Worm (Caenorhabditis elegans): Measurements from ENCODE around the gene srg-31.

The srg-31 gene

DNA sequence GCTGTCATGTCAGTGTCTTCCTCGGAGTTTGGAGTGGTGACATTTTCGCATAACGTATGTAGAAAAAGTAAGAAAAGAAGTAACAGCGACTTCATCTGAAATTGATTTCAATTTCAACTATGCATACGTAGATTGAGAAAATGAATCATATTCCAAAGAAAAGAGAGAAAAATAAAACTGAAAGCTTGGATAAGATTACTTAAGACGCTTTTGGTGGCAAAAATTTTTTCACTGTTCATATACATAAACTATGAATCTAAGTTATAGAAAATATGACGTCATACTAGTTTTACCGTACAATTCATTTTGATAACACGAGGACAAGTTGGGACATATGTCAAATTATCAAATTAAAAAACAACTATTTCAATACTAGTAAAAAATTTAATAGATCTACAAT, 19.5 kb downstream of the srg-31 start, which contains the start of gene lipl-6:
TSS of gene lipl-6 (minus strand) at position 101 of the 400 bp plus-strand sequence.
- no peak for TF ChIP-seq mab-5 (tag; optimal IDR thresholded peaks at IDR 0.05)
- no peak for TF ChIP-seq nhr-77 (tag; optimal IDR thresholded peaks at IDR 0.05)
- no peak for TF ChIP-seq ztf-11 (tag; optimal IDR thresholded peaks at IDR 0.05)
- no peak for TF ChIP-seq egl-27 (tag; optimal IDR thresholded peaks at IDR 0.05)
- TF ChIP-seq Y55F3AM.14 (GFP tag; optimal IDR thresholded peaks at IDR 0.05) = no peak
- TF ChIP-seq fos-1 (tag; optimal IDR thresholded peaks at IDR 0.05) = no peak
- no peak for TF ChIP-seq aly-2 (tag; optimal IDR thresholded peaks at IDR 0.05)
- TF ChIP-seq lin-39 (tag; optimal IDR thresholded peaks at IDR 0.05) = no peak
- no peak for TF ChIP-seq R02D3.7 (tag; optimal IDR thresholded peaks at IDR 0.05)
- TF ChIP-seq nhr-25 (tag; optimal IDR thresholded peaks at IDR 0.05) = no peak
- TF ChIP-seq unc-55 (GFP tag; optimal IDR thresholded peaks at IDR 0.05) = no peak
- no peak for TF ChIP-seq ceh-82 (tag; optimal IDR thresholded peaks at IDR 0.05)
- TF ChIP-seq ztf-4 (tag; optimal IDR thresholded peaks at IDR 0.05) = no peak
- no peak for TF ChIP-seq ZK546.5 (tag; optimal IDR thresholded peaks at IDR 0.05)

DNA sequence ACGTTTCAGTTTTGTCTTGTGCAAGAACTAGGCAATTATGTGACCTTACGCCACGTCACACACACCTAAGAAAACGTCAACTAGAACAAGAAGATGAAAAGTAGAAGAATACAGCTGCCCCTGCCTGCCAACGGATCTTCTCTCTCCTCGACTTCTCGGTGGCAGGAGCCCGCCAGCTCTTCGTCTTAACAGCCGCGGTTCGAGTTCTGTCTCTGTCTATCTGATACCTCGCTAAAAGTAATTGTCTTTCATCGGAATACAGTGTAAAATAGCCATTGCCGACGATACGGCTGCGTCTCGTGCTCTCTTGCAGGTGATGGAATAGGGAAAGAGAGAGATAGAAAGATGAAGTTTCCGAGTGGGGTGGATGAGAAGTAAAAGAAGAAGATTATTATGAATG, 23.4 kb downstream of the srg-31 start:
- TF ChIP-seq elt-1 (tag; optimal IDR thresholded peaks at IDR 0.05) (no peak), F13H6.1 (tag; optimal IDR thresholded peaks at IDR 0.05) (peak; percentile 44), unc-39 (tag; optimal IDR thresholded peaks at IDR 0.05) (no peak), peb-1 (tag; optimal IDR thresholded peaks at IDR 0.05) (no peak), sma-9 (GFP tag; optimal IDR thresholded peaks at IDR 0.05) (peak; percentile 36), sma-9 (tag; optimal IDR thresholded peaks at IDR 0.05) (no peak), ztf-4 (tag; optimal IDR thresholded peaks at IDR 0.05) (no peak), sem-4 (tag; optimal IDR thresholded peaks at IDR 0.05) (no peak), crh-2 (tag; optimal IDR thresholded peaks at IDR 0.05) (no peak), gmeb-1 (tag; optimal IDR thresholded peaks at IDR 0.05) (no peak), nhr-129 (tag; optimal IDR thresholded peaks at IDR 0.05) (peak; percentile 7)

DNA sequence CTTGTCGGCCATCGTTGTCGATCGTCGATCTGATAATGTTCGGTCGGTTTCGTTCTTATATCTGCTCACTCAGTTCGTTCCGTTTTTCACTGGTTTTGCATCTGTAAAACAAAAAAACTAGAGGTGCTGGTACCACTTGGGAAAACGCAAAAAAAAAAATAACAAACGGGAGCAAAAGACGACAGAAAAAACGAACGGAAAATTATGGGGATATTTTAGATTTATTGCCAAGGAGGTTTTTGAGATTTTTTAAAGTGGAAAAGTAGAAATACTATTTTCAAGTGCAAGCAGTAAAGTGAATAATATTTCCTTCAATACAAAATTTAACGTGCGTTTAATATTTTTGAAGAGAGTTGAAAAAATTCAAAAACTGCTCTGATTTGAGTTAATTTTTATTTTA, 24.8 kb downstream of the srg-31 start, which contains the start of gene unc-68:
TSS of gene unc-68 (minus strand) at position 101 of the 400 bp plus-strand sequence.
- no peak for TF ChIP-seq blmp-1 (tag; optimal IDR thresholded peaks at IDR 0.05; ENCODE audit: insufficient read depth)
- TF ChIP-seq gmeb-1 (tag; optimal IDR thresholded peaks at IDR 0.05) = no peak
- TF ChIP-seq peb-1 (tag; optimal IDR thresholded peaks at IDR 0.05) = no peak
- TF ChIP-seq nhr-23 (tag; optimal IDR thresholded peaks at IDR 0.05) = no peak
- TF ChIP-seq elt-3 (tag; optimal IDR thresholded peaks at IDR 0.05) = no peak
- no peak for TF ChIP-seq zag-1 (tag; optimal IDR thresholded peaks at IDR 0.05)
- no peak for TF ChIP-seq lin-11 (tag; optimal IDR thresholded peaks at IDR 0.05)
- no peak for TF ChIP-seq nhr-10 (tag; optimal IDR thresholded peaks at IDR 0.05)
- no peak for TF ChIP-seq Y55F3AM.14 (GFP tag; optimal IDR thresholded peaks at IDR 0.05)
- TF ChIP-seq ztf-1 (GFP tag; conservative IDR thresholded peaks at IDR 0.05) = no peak

DNA sequence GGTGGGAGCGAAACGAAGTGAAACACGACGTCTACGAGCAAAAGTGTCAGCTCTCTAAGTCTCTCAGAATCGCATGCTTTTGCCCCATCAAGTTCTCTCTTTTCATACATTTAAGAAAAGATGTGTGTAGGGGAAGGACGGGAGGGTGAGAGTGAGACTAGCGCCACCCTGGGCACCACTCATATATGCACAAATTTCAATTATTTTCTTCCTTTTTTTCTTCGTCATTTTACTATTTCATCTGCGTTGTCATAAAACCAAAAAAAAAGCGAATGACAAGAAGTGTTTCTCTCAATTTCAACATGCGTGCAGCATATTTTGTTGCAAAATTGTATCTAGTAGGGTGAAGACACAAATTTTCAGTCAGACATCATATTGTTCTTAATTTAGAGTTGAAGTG, 27.1 kb downstream of the srg-31 start:
- TF ChIP-seq nhr-10 (tag; optimal IDR thresholded peaks at IDR 0.05) (no peak), ztf-11 (tag; optimal IDR thresholded peaks at IDR 0.05) (no peak), aly-2 (tag; optimal IDR thresholded peaks at IDR 0.05) (no peak), Y55F3AM.14 (GFP tag; optimal IDR thresholded peaks at IDR 0.05) (no peak), nhr-77 (tag; optimal IDR thresholded peaks at IDR 0.05) (no peak), nhr-12 (tag; optimal IDR thresholded peaks at IDR 0.05) (no peak), mdl-1 (tag; optimal IDR thresholded peaks at IDR 0.05) (no peak), nhr-25 (tag; optimal IDR thresholded peaks at IDR 0.05) (no peak), lsy-2 (tag; optimal IDR thresholded peaks at IDR 0.05) (no peak), alr-1 (tag; optimal IDR thresholded peaks at IDR 0.05) (no peak), sma-3 (GFP tag; optimal IDR thresholded peaks at IDR 0.05) (no peak), snpc-4 (tag; optimal IDR thresholded peaks at IDR 0.05) (no peak), skn-1 (tag; optimal IDR thresholded peaks at IDR 0.05) (no peak)

DNA sequence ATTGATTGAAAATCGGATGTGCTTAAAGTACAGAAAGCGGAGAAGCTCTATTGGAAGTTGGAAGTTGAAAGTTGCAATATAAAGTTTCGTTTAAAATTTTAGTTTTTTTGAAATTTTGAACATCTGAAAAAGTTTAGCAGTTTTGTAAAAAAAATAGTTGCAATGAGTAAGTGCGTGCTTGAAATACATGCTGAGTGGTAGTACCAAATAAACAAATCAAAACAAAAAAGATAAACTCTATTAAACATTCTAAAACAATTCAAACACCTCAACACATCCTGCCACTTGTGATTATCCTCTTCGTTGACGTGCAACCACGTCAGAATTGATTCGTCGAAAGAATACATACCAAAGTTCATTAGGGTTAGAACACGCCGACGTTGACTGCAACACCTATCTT, 34.4 kb downstream of the srg-31 start:
- TF ChIP-seq unc-39 (tag; optimal IDR thresholded peaks at IDR 0.05) = no peak
- TF ChIP-seq ceh-82 (tag; optimal IDR thresholded peaks at IDR 0.05) = no peak
- TF ChIP-seq gmeb-1 (tag; optimal IDR thresholded peaks at IDR 0.05) = no peak
- no peak for TF ChIP-seq dmd-4 (tag; optimal IDR thresholded peaks at IDR 0.05)
- TF ChIP-seq nhr-23 (tag; optimal IDR thresholded peaks at IDR 0.05) = no peak
- TF ChIP-seq nhr-11 (tag; optimal IDR thresholded peaks at IDR 0.05) = no peak
- TF ChIP-seq peb-1 (tag; optimal IDR thresholded peaks at IDR 0.05) = no peak
- TF ChIP-seq skn-1 (tag; optimal IDR thresholded peaks at IDR 0.05) = no peak
- no peak for TF ChIP-seq nhr-25 (tag; optimal IDR thresholded peaks at IDR 0.05)
- no peak for TF ChIP-seq nhr-10 (tag; optimal IDR thresholded peaks at IDR 0.05)
- TF ChIP-seq blmp-1 (tag; optimal IDR thresholded peaks at IDR 0.05; ENCODE audit: insufficient read depth) = no peak
- no peak for TF ChIP-seq lin-11 (tag; optimal IDR thresholded peaks at IDR 0.05)
- TF ChIP-seq sma-3 (GFP tag; optimal IDR thresholded peaks at IDR 0.05) = no peak
- no peak for TF ChIP-seq mbf-1 (tag; optimal IDR thresholded peaks at IDR 0.05)
- no peak for TF ChIP-seq ztf-1 (GFP tag; conservative IDR thresholded peaks at IDR 0.05)
- TF ChIP-seq nhr-237 (tag; optimal IDR thresholded peaks at IDR 0.05) = no peak
- no peak for TF ChIP-seq unc-62 (GFP tag; optimal IDR thresholded peaks at IDR 0.05)
- TF ChIP-seq nhr-21 (tag; optimal IDR thresholded peaks at IDR 0.05) = no peak
- TF ChIP-seq elt-3 (tag; optimal IDR thresholded peaks at IDR 0.05) = no peak
- no peak for TF ChIP-seq F13H6.1 (tag; optimal IDR thresholded peaks at IDR 0.05)
